Worm (Caenorhabditis elegans) whole organism, L3 larva: ENCODE data around the gene aptf-4.

ENCODE experiments used
- R02D3.7 ChIP-seq: fragments of 150-350 bp; optimal IDR thresholded peaks from 2 replicates; lab custom pipeline; 2014; ENCODE audit warnings: missing biosample characterization, missing genetic modification characterization
- ZK546.5 ChIP-seq: sonication (generic microtip); optimal IDR thresholded peaks from 2 replicates; lab custom pipeline; 2017; ENCODE audit warnings: missing biosample characterization, missing genetic modification characterization
- ama-1 ChIP-seq: fragments of 150-350 bp; optimal IDR thresholded peaks from 2 replicates; lab custom pipeline; 2018
- ceh-16 ChIP-seq: sonication (generic microtip); optimal IDR thresholded peaks from 2 replicates; lab custom pipeline; 2017; ENCODE audit warnings: missing biosample characterization, missing genetic modification characterization
- ceh-28 ChIP-seq: fragments of 150-350 bp; optimal IDR thresholded peaks from 2 replicates; lab custom pipeline; 2014; ENCODE audit warnings: missing biosample characterization, missing genetic modification reagents, missing genetic modification characterization
- ceh-82 ChIP-seq: fragments of 150-350 bp; optimal IDR thresholded peaks from 2 replicates; lab custom pipeline; 2014; ENCODE audit warnings: missing biosample characterization, missing genetic modification characterization
- ceh-9 ChIP-seq: sonication (generic microtip); optimal IDR thresholded peaks from 2 replicates; lab custom pipeline; 2018; ENCODE audit warnings: missing biosample characterization, missing genetic modification characterization
- egl-27 ChIP-seq: sonication (generic microtip); optimal IDR thresholded peaks from 4 replicates; lab custom pipeline; 2017; ENCODE audit warnings: missing biosample characterization, missing genetic modification reagents, missing genetic modification characterization
- egl-5 ChIP-seq: fragments of 150-350 bp; optimal IDR thresholded peaks from 2 replicates; lab custom pipeline; 2017; ENCODE audit warnings: missing biosample characterization, missing genetic modification reagents, missing genetic modification characterization, inconsistent platforms
- elt-1 ChIP-seq: fragments of 150-350 bp; optimal IDR thresholded peaks from 2 replicates; lab custom pipeline; 2014; ENCODE audit warnings: missing biosample characterization, missing genetic modification characterization
- elt-2 ChIP-seq: sonication (generic microtip); optimal IDR thresholded peaks from 2 replicates; lab custom pipeline; 2016; ENCODE audit warnings: missing genetic modification reagents, mild to moderate bottlenecking, missing genetic modification characterization, missing compliant biosample characterization
- eor-1 ChIP-seq, 2 experiments: fragments of 150-350 bp; optimal IDR thresholded peaks; 2 replicates each; lab custom pipeline; 2014 to 2018; ENCODE audit warnings: missing biosample characterization in 2 of 2, missing genetic modification characterization in 2 of 2
- fos-1 ChIP-seq: fragments of 150-350 bp; optimal IDR thresholded peaks from 2 replicates; lab custom pipeline; 2014; ENCODE audit warnings: missing biosample characterization, missing genetic modification characterization
- jun-1 ChIP-seq: fragments of 150-350 bp; optimal IDR thresholded peaks from 2 replicates; lab custom pipeline; 2014; ENCODE audit warnings: missing biosample characterization, missing genetic modification reagents, missing genetic modification characterization
- lin-15B ChIP-seq: fragments of 150-350 bp; optimal IDR thresholded peaks from 2 replicates; lab custom pipeline; 2014; ENCODE audit warnings: missing biosample characterization, missing genetic modification characterization
- lin-39 ChIP-seq: fragments of 150-350 bp; optimal IDR thresholded peaks from 2 replicates; lab custom pipeline; 2018; ENCODE audit warnings: missing biosample characterization, missing genetic modification reagents, missing genetic modification characterization
- mdl-1 ChIP-seq: fragments of 150-350 bp; optimal IDR thresholded peaks from 2 replicates; lab custom pipeline; 2014; ENCODE audit warnings: missing biosample characterization, missing genetic modification characterization
- mml-1 ChIP-seq: fragments of 150-350 bp; sonication (generic microtip); optimal IDR thresholded peaks from 3 replicates; lab custom pipeline; 2014; ENCODE audit warnings: missing biosample characterization, missing genetic modification characterization
- nfya-1 ChIP-seq: sonication (generic microtip); optimal IDR thresholded peaks from 2 replicates; lab custom pipeline; 2017; ENCODE audit warnings: missing genetic modification characterization, mild to moderate bottlenecking, missing compliant biosample characterization, antibody characterized with exemption, moderate library complexity; ENCODE audit not compliant: insufficient read depth
- nhr-12 ChIP-seq: fragments of 150-350 bp; optimal IDR thresholded peaks from 2 replicates; lab custom pipeline; 2014; ENCODE audit warnings: missing biosample characterization, missing genetic modification characterization
- nhr-23 ChIP-seq: fragments of 150-350 bp; optimal IDR thresholded peaks from 2 replicates; lab custom pipeline; 2014; ENCODE audit warnings: missing biosample characterization, missing genetic modification reagents, missing genetic modification characterization
- nhr-237 ChIP-seq: fragments of 150-350 bp; optimal IDR thresholded peaks from 2 replicates; lab custom pipeline; 2014; ENCODE audit warnings: missing biosample characterization, missing genetic modification characterization
- nhr-28 ChIP-seq: fragments of 150-350 bp; optimal IDR thresholded peaks from 2 replicates; lab custom pipeline; 2014; ENCODE audit warnings: missing biosample characterization, missing genetic modification characterization
- nhr-43 ChIP-seq: sonication (generic microtip); optimal IDR thresholded peaks from 2 replicates; lab custom pipeline; 2016; ENCODE audit warnings: mild to moderate bottlenecking, missing genetic modification characterization, missing compliant biosample characterization; ENCODE audit not compliant: poor library complexity, severe bottlenecking
- nhr-67 ChIP-seq: fragments of 150-350 bp; optimal IDR thresholded peaks from 2 replicates; lab custom pipeline; 2014; ENCODE audit warnings: missing biosample characterization, missing genetic modification characterization
- nhr-76 ChIP-seq: fragments of 150-350 bp; sonication (generic microtip); optimal IDR thresholded peaks from 5 replicates; lab custom pipeline; 2014; ENCODE audit warnings: missing biosample characterization, missing genetic modification characterization
- pha-4 ChIP-seq: fragments of 150-350 bp; optimal IDR thresholded peaks from 2 replicates; lab custom pipeline; 2014; ENCODE audit warnings: missing biosample characterization, missing genetic modification reagents, missing genetic modification characterization
- pqm-1 ChIP-seq: fragments of 150-350 bp; optimal IDR thresholded peaks from 2 replicates; lab custom pipeline; 2017; ENCODE audit warnings: missing biosample characterization, missing genetic modification characterization, inconsistent platforms
- sea-2 ChIP-seq: fragments of 150-350 bp; sonication (generic microtip); optimal IDR thresholded peaks from 4 replicates; lab custom pipeline; 2014; ENCODE audit warnings: missing biosample characterization, missing genetic modification reagents, missing genetic modification characterization
- skn-1 ChIP-seq: fragments of 150-350 bp; optimal IDR thresholded peaks from 2 replicates; lab custom pipeline; 2014; ENCODE audit warnings: missing biosample characterization, missing genetic modification characterization
- snpc-4 ChIP-seq: fragments of 150-350 bp; optimal IDR thresholded peaks from 2 replicates; lab custom pipeline; 2014; ENCODE audit warnings: missing biosample characterization, missing genetic modification characterization
- unc-39 ChIP-seq: sonication (generic microtip); optimal IDR thresholded peaks from 4 replicates; lab custom pipeline; 2017; ENCODE audit warnings: missing biosample characterization, missing genetic modification characterization
- zag-1 ChIP-seq: fragments of 150-350 bp; optimal IDR thresholded peaks from 2 replicates; lab custom pipeline; 2014; ENCODE audit warnings: missing biosample characterization, missing genetic modification characterization
- ztf-11 ChIP-seq: fragments of 150-350 bp; optimal IDR thresholded peaks from 2 replicates; lab custom pipeline; 2014; ENCODE audit warnings: missing biosample characterization, missing genetic modification characterization
- ztf-4 ChIP-seq: fragments of 150-350 bp; optimal IDR thresholded peaks from 2 replicates; lab custom pipeline; 2014; ENCODE audit warnings: missing biosample characterization, missing genetic modification characterization

The aptf-4 gene

ce11 chrII:8561227-8561626, 29.6 kb upstream of the aptf-4 start, which contains the start of gene iff-2 (continued):
- TF ChIP-seq nhr-76 (tag; lab: Kevin White, UChicago) (peak; percentile 85), zag-1 (tag; lab: Kevin White, UChicago) (peak; percentile 77), nhr-23 (tag; lab: Kevin White, UChicago) (peak; percentile 100), nhr-43 (tag; lab: Kevin White, UChicago) (peak; percentile 98), ama-1 (peak; percentile 95), lin-39 (tag; lab: Kevin White, UChicago) (peak; percentile 100), ztf-11 (tag; lab: Kevin White, UChicago) (peak; percentile 22), sea-2 (no peak), elt-1 (tag; lab: Kevin White, UChicago) (peak; percentile 92)
- TF ChIP-seq, all 47 proteins: peak for 41

- TF ChIP-seq nhr-12 (no peak), R02D3.7 (no peak), ceh-16 (tag; lab: Kevin White, UChicago) (no peak), nhr-67 (tag; lab: Kevin White, UChicago) (no peak), ztf-11 (tag; lab: Kevin White, UChicago) (no peak), ceh-82 (tag; lab: Kevin White, UChicago) (no peak), ztf-4 (no peak), egl-27 (tag; lab: Kevin White, UChicago) (no peak), zag-1 (tag; lab: Kevin White, UChicago) (no peak), elt-2 (tag; lab: Kevin White, UChicago) (no peak), fos-1 (tag; lab: Kevin White, UChicago) (no peak), nhr-76 (tag; lab: Kevin White, UChicago) (no peak), lin-39 (tag; lab: Kevin White, UChicago) (no peak), pqm-1 (tag; lab: Kevin White, UChicago) (no peak), egl-5 (tag; lab: Kevin White, UChicago) (no peak), nfya-1 (tag; lab: Kevin White, UChicago) (no peak), lin-15B (tag; lab: Kevin White, UChicago) (no peak), pha-4 (no peak), nhr-237 (tag; lab: Kevin White, UChicago) (no peak), skn-1 (tag; lab: Kevin White, UChicago) (no peak)
Measured at ce11 chrII:8562002-8562401, 28.8 kb upstream of the aptf-4 start, which contains the start of gene F54C9.14. F54C9.14 (plus strand) TSS chrII:8562302.

ce11 chrII:8566039-8566438, 24.7 kb upstream of the aptf-4 start, which contains the start of gene stc-1:
stc-1 (minus strand) TSS chrII:8566139.
- no peak for TF ChIP-seq eor-1 (tag; optimal IDR thresholded peaks at IDR 0.05; lab: Kevin White, UChicago)
- TF ChIP-seq R02D3.7 = no peak
- TF ChIP-seq ZK546.5 (tag; lab: Kevin White, UChicago) = no peak
- TF ChIP-seq ceh-9 (tag; lab: Kevin White, UChicago) = no peak
- TF ChIP-seq pqm-1 (tag; lab: Kevin White, UChicago) = peak; percentile 45
- no peak for TF ChIP-seq nhr-76 (tag; lab: Kevin White, UChicago)
- no peak for TF ChIP-seq nhr-12
- TF ChIP-seq ceh-28 (tag; lab: Kevin White, UChicago) = peak; percentile 1
- no peak for TF ChIP-seq nhr-28 (tag; lab: Kevin White, UChicago)
- TF ChIP-seq unc-39 (tag; lab: Kevin White, UChicago) = no peak
- no peak for TF ChIP-seq egl-27 (tag; lab: Kevin White, UChicago)
- peak; percentile 51 for TF ChIP-seq lin-15B (tag; lab: Kevin White, UChicago)
- TF ChIP-seq elt-2 (tag; lab: Kevin White, UChicago) = peak; percentile 25
- TF ChIP-seq pha-4 = peak; percentile 52
- TF ChIP-seq nfya-1 (tag; lab: Kevin White, UChicago) = peak; percentile 55
- TF ChIP-seq ama-1 = no peak

- TF ChIP-seq pqm-1 (tag; lab: Kevin White, UChicago) = peak; percentile 98
- no peak for TF ChIP-seq mdl-1 (tag; lab: Kevin White, UChicago)
- no peak for TF ChIP-seq ceh-9 (tag; lab: Kevin White, UChicago)
- no peak for TF ChIP-seq eor-1 (tag; optimal IDR thresholded peaks at IDR 0.05; lab: Kevin White, UChicago)
- no peak for TF ChIP-seq sea-2
- no peak for TF ChIP-seq mml-1 (tag; lab: Kevin White, UChicago)
- TF ChIP-seq elt-2 (tag; lab: Kevin White, UChicago) = peak; percentile 95
- TF ChIP-seq pha-4 = peak; percentile 80
- no peak for TF ChIP-seq snpc-4
- peak; percentile 55 for TF ChIP-seq jun-1 (tag; lab: Kevin White, UChicago)
- no peak for TF ChIP-seq R02D3.7
Measured at ce11 chrII:8566806-8567266, 23.9 kb upstream of the aptf-4 start, which contains the start of gene F54C9.3. F54C9.3 (minus strand) TSS chrII:8566856.
